Worm (Caenorhabditis elegans): ENCODE results near the gene dhs-18.

ce11 chrV:11033241-11033640, 13.4 kb downstream of the dhs-18 start:
- TF ChIP-seq fkh-10 (GFP tag; optimal IDR thresholded peaks at IDR 0.05) (peak; percentile 11), tag-97 (GFP tag; IDR thresholded peaks at IDR 0.05) (no peak), hlh-30 (tag; optimal IDR thresholded peaks at IDR 0.05; ENCODE audit: insufficient read depth) (no peak), skn-1 (tag; optimal IDR thresholded peaks at IDR 0.05) (no peak), daf-19 (GFP tag; conservative IDR thresholded peaks at IDR 0.05) (no peak), jun-1 (tag; optimal IDR thresholded peaks at IDR 0.05) (no peak), unc-62 (GFP tag; optimal IDR thresholded peaks at IDR 0.05 in 1 of 2) (no peak), unc-62 (tag; optimal IDR thresholded peaks at IDR 0.05) (no peak), ceh-82 (tag; optimal IDR thresholded peaks at IDR 0.05) (no peak)
